Worm (Caenorhabditis elegans): ENCODE results near the gene mltn-12.

DNA sequence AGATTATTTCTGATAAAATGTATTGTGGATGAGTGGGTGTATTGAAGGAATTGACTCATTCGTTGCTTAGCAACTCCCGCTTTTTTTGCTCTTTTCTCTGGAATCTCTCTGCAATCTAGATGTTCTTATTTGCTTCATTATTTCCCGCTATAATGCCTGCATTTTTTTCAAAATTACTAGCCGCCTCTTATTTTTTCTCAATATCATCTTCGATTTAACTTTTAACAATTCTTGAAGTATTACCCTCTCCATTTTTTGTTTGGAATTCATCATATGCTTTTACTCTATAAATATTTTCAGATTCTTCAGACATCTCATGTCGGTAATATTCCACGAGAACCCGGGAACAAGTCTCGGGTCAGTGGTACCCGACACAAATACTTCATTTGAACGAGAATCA is 36.7 kb upstream of the mltn-12 start, which contains the start of gene tpra-1:
- no peak for TF ChIP-seq nhr-77 (tag; optimal IDR thresholded peaks at IDR 0.05)
- TF ChIP-seq R02D3.7 (tag; optimal IDR thresholded peaks at IDR 0.05), result no peak
- no peak for TF ChIP-seq saeg-2 (GFP tag; IDR thresholded peaks at IDR 0.05)
- no peak for TF ChIP-seq ztf-11 (tag; optimal IDR thresholded peaks at IDR 0.05)
- TF ChIP-seq lsy-2 (tag; optimal IDR thresholded peaks at IDR 0.05), result no peak
- TF ChIP-seq ces-1 (GFP tag; optimal IDR thresholded peaks at IDR 0.05), result no peak

Data from whole organism, L4 larva.